Fruit fly (Drosophila melanogaster) whole organism, prepupa: Measurements from ENCODE around the gene eIF1A.

Experiments
- Blimp-1 ChIP-seq: fragments of 200-800 bp; sonication (Bioruptor generic); optimal IDR thresholded peaks from 3 replicates; lab custom pipeline; 2017; ENCODE audit warnings: missing biosample characterization, missing genetic modification characterization, mild to moderate bottlenecking, moderate library complexity, missing genetic modification reagents
- CG10631 ChIP-seq: fragments of 200-800 bp; sonication (Bioruptor generic); optimal IDR thresholded peaks from 2 replicates; lab custom pipeline; 2016; ENCODE audit warnings: missing biosample characterization, missing genetic modification characterization
- CG10669 ChIP-seq: fragments of 200-800 bp; sonication (Bioruptor generic); optimal IDR thresholded peaks from 3 replicates; lab custom pipeline; 2018; ENCODE audit warnings: missing biosample characterization, mild to moderate bottlenecking, missing genetic modification characterization, moderate library complexity
- CG11762 ChIP-seq: fragments of 200-800 bp; sonication (Bioruptor generic); optimal IDR thresholded peaks from 3 replicates; lab custom pipeline; 2016; ENCODE audit warnings: missing biosample characterization, missing genetic modification characterization; ENCODE audit not compliant: insufficient read depth
- CG11902 ChIP-seq: fragments of 200-800 bp; sonication (Bioruptor generic); optimal IDR thresholded peaks from 3 replicates; lab custom pipeline; 2016; ENCODE audit warnings: missing biosample characterization, missing genetic modification characterization
- CG15336 ChIP-seq: fragments of 200-800 bp; sonication (Bioruptor generic); IDR thresholded peaks from 2 replicates; pipeline ENCODE4 v1.3.6; 2022; ENCODE audit warnings: missing biosample characterization, missing genetic modification characterization
- CG1621 ChIP-seq: fragments of 200-800 bp; sonication (Bioruptor generic); optimal IDR thresholded peaks from 3 replicates; lab custom pipeline; 2018; ENCODE audit warnings: missing biosample characterization, mild to moderate bottlenecking, missing genetic modification characterization
- CG16779 ChIP-seq: fragments of 200-800 bp; sonication (Bioruptor generic); optimal IDR thresholded peaks from 3 replicates; lab custom pipeline; 2017; ENCODE audit warnings: missing biosample characterization, mild to moderate bottlenecking, missing genetic modification characterization
- CG3032 ChIP-seq: fragments of 200-800 bp; optimal IDR thresholded peaks from 2 replicates; lab custom pipeline; 2019; ENCODE audit warnings: missing biosample characterization, mild to moderate bottlenecking, missing genetic modification characterization, moderate library complexity
- CG34406 ChIP-seq: fragments of 200-800 bp; sonication (Bioruptor generic); optimal IDR thresholded peaks from 3 replicates; lab custom pipeline; 2016; ENCODE audit warnings: missing biosample characterization, missing genetic modification characterization
- CG3919 ChIP-seq: fragments of 200-800 bp; sonication (Bioruptor generic); optimal IDR thresholded peaks from 3 replicates; lab custom pipeline; 2016; ENCODE audit warnings: missing biosample characterization, missing genetic modification characterization
- CG6276 ChIP-seq: fragments of 200-800 bp; sonication (Bioruptor generic); optimal IDR thresholded peaks from 2 replicates; lab custom pipeline; 2017; ENCODE audit warnings: missing biosample characterization, mild to moderate bottlenecking, missing genetic modification characterization
- CG6808 ChIP-seq: fragments of 200-800 bp; sonication (Bioruptor generic); optimal IDR thresholded peaks from 3 replicates; lab custom pipeline; 2017; ENCODE audit warnings: missing biosample characterization, missing genetic modification characterization, mild to moderate bottlenecking, moderate library complexity, missing genetic modification reagents
- CG6854 ChIP-seq: fragments of 200-800 bp; sonication (Bioruptor generic); optimal IDR thresholded peaks from 2 replicates; lab custom pipeline; 2017; ENCODE audit warnings: missing biosample characterization, mild to moderate bottlenecking, missing genetic modification characterization
- CG7368 ChIP-seq: fragments of 200-800 bp; sonication (Bioruptor generic); optimal IDR thresholded peaks from 3 replicates; lab custom pipeline; 2016; ENCODE audit warnings: missing biosample characterization, missing genetic modification characterization
- CG8119 ChIP-seq: fragments of 200-800 bp; sonication (Bioruptor generic); IDR thresholded peaks from 3 replicates; pipeline ENCODE4 v1.3.6; 2022; ENCODE audit warnings: missing biosample characterization, missing genetic modification characterization
- CG8319 ChIP-seq: fragments of 200-800 bp; sonication (Bioruptor generic); optimal IDR thresholded peaks from 3 replicates; lab custom pipeline; 2016; ENCODE audit warnings: missing biosample characterization, missing genetic modification characterization
- CG8632 ChIP-seq: fragments of 200-800 bp; sonication (Bioruptor generic); optimal IDR thresholded peaks from 3 replicates; lab custom pipeline; 2016; ENCODE audit warnings: missing biosample characterization, missing genetic modification characterization
- Eip78C ChIP-seq: fragments of 200-800 bp; sonication (Bioruptor generic); peaks from one replicate; lab custom pipeline; 2016; ENCODE audit warnings: missing biosample characterization, missing genetic modification characterization
- Eip93F ChIP-seq: fragments of 200-800 bp; sonication (Bioruptor generic); optimal IDR thresholded peaks from 2 replicates; lab custom pipeline; 2016; ENCODE audit warnings: missing biosample characterization, mild to moderate bottlenecking, missing genetic modification characterization
- Ets21C ChIP-seq: fragments of 200-800 bp; sonication (Bioruptor generic); optimal IDR thresholded peaks from 3 replicates; lab custom pipeline; 2016; ENCODE audit warnings: missing biosample characterization, missing genetic modification characterization
- Hr38 ChIP-seq: sonication (Bioruptor generic); optimal IDR thresholded peaks from 2 replicates; lab custom pipeline; 2016; ENCODE audit warnings: missing biosample characterization, missing genetic modification characterization
- Hr39 ChIP-seq: fragments of 200-800 bp; sonication (Bioruptor generic); optimal IDR thresholded peaks from 2 replicates; lab custom pipeline; 2016; ENCODE audit warnings: missing biosample characterization, missing genetic modification characterization
- Hr4 ChIP-seq: fragments of 200-800 bp; sonication (Bioruptor generic); optimal IDR thresholded peaks from 3 replicates; lab custom pipeline; 2016; ENCODE audit warnings: missing biosample characterization, missing genetic modification characterization
- Met ChIP-seq: fragments of 200-800 bp; sonication (Bioruptor generic); optimal IDR thresholded peaks from 3 replicates; lab custom pipeline; 2016; ENCODE audit warnings: missing biosample characterization, missing genetic modification characterization
- OdsH ChIP-seq: fragments of 200-800 bp; sonication (Bioruptor generic); optimal IDR thresholded peaks from 3 replicates; lab custom pipeline; 2016; ENCODE audit warnings: missing biosample characterization, missing genetic modification characterization
- Sox102F ChIP-seq: fragments of 200-800 bp; sonication (Bioruptor generic); optimal IDR thresholded peaks from 2 replicates; lab custom pipeline; 2016; ENCODE audit warnings: missing biosample characterization, mild to moderate bottlenecking, missing genetic modification characterization
- achi ChIP-seq: fragments of 200-800 bp; sonication (Bioruptor generic); optimal IDR thresholded peaks from 3 replicates; lab custom pipeline; 2016; ENCODE audit warnings: missing biosample characterization, missing genetic modification characterization
- cyc ChIP-seq: fragments of 200-800 bp; sonication (Bioruptor generic); optimal IDR thresholded peaks from 3 replicates; lab custom pipeline; 2016; ENCODE audit warnings: missing biosample characterization, missing genetic modification characterization
- eg ChIP-seq: fragments of 200-800 bp; sonication (Bioruptor generic); IDR thresholded peaks from 3 replicates; pipeline ENCODE4 v1.3.6; 2022; ENCODE audit warnings: missing biosample characterization, missing genetic modification characterization
- esn ChIP-seq: fragments of 200-800 bp; sonication (Bioruptor generic); optimal IDR thresholded peaks from 2 replicates; lab custom pipeline; 2016; ENCODE audit warnings: missing biosample characterization, mild to moderate bottlenecking, missing genetic modification characterization, moderate library complexity
- fd59A ChIP-seq: fragments of 200-800 bp; sonication (Bioruptor generic); optimal IDR thresholded peaks from 2 replicates; lab custom pipeline; 2017; ENCODE audit warnings: missing biosample characterization, mild to moderate bottlenecking, missing genetic modification characterization, missing genetic modification reagents
- fd85E ChIP-seq: fragments of 200-800 bp; sonication (Bioruptor generic); optimal IDR thresholded peaks from 3 replicates; lab custom pipeline; 2016; ENCODE audit warnings: missing biosample characterization, missing genetic modification characterization
- fkh ChIP-seq: fragments of 200-800 bp; sonication (Bioruptor generic); optimal IDR thresholded peaks from 3 replicates; lab custom pipeline; 2017; ENCODE audit warnings: missing biosample characterization, mild to moderate bottlenecking, missing genetic modification characterization, moderate library complexity
- lz ChIP-seq: fragments of 200-800 bp; sonication (Bioruptor generic); optimal IDR thresholded peaks from 3 replicates; lab custom pipeline; 2016; ENCODE audit warnings: missing biosample characterization, missing genetic modification characterization
- net ChIP-seq: fragments of 200-800 bp; sonication (Bioruptor generic); optimal IDR thresholded peaks from 3 replicates; lab custom pipeline; 2016; ENCODE audit warnings: missing biosample characterization, missing genetic modification characterization
- pdm3 ChIP-seq: fragments of 200-800 bp; sonication (Bioruptor generic); optimal IDR thresholded peaks from 3 replicates; lab custom pipeline; 2016; ENCODE audit warnings: missing biosample characterization, missing genetic modification characterization
- salr ChIP-seq, 2 experiments: fragments of 200-800 bp; sonication (Bioruptor generic); optimal IDR thresholded peaks; 3 replicates each; lab custom pipeline; 2016 to 2018; ENCODE audit warnings: missing biosample characterization in 2 of 2, missing genetic modification characterization in 2 of 2, mild to moderate bottlenecking in 1 of 2
- spab ChIP-seq: fragments of 200-800 bp; sonication (Bioruptor generic); optimal IDR thresholded peaks from 2 replicates; lab custom pipeline; 2017; ENCODE audit warnings: missing biosample characterization, mild to moderate bottlenecking, missing genetic modification characterization, missing genetic modification reagents
- ss ChIP-seq, 2 experiments: fragments of 200-800 bp; sonication (Bioruptor generic); optimal IDR thresholded peaks; 2 replicates in 1 of 2; 3 replicates in 1 of 2; lab custom pipeline; 2017 to 2018; ENCODE audit warnings: mild to moderate bottlenecking in 2 of 2, missing biosample characterization in 2 of 2, missing genetic modification characterization in 2 of 2, moderate library complexity in 1 of 2
- svp ChIP-seq: fragments of 200-800 bp; sonication (Bioruptor generic); peaks from one replicate; lab custom pipeline; 2016; ENCODE audit warnings: missing biosample characterization, missing genetic modification characterization
- topi ChIP-seq: fragments of 200-800 bp; sonication (Bioruptor generic); optimal IDR thresholded peaks from 3 replicates; lab custom pipeline; 2016; ENCODE audit warnings: missing biosample characterization, missing genetic modification characterization
- vri ChIP-seq: fragments of 200-800 bp; sonication (Bioruptor generic); optimal IDR thresholded peaks from 3 replicates; lab custom pipeline; 2016; ENCODE audit warnings: missing biosample characterization, mild to moderate bottlenecking, missing genetic modification characterization

The eIF1A gene

dm6 chr3R:18275113-18275782, 783 bp downstream of the eIF1A start (continued):
- no peak for TF ChIP-seq Hr39 (GFP tag; lab: Kevin White, UChicago)
- peak; percentile 75 for TF ChIP-seq CG15336 (GFP tag; lab: Robert Waterston, UW)
- TF ChIP-seq CG7368 (GFP tag; lab: Kevin White, UChicago), result no peak
- no peak for TF ChIP-seq Eip93F
- TF ChIP-seq esn, result peak; percentile 20
- TF ChIP-seq pdm3, result no peak
- TF ChIP-seq CG6808 (GFP tag; lab: Kevin White, UChicago), result no peak
- no peak for TF ChIP-seq Ets21C (GFP tag; lab: Kevin White, UChicago)
- TF ChIP-seq fd59A (GFP tag; lab: Kevin White, UChicago), result no peak
- no peak for TF ChIP-seq fd85E
- no peak for TF ChIP-seq cyc (GFP tag; lab: Kevin White, UChicago)
- TF ChIP-seq CG10669 (GFP tag; lab: Kevin White, UChicago), result no peak
- TF ChIP-seq Hr4 (GFP tag; lab: Kevin White, UChicago), result no peak
- TF ChIP-seq CG1621 (tag; lab: Kevin White, UChicago), result no peak
- peak; percentile 70; the same call in 2 of the 3 replicates for TF ChIP-seq CG8119 (GFP tag; lab: Robert Waterston, UW)
- TF ChIP-seq CG3032 (tag; lab: Kevin White, UChicago), result no peak
- no peak for TF ChIP-seq Sox102F (GFP tag; lab: Kevin White, UChicago)
- TF ChIP-seq Met, result no peak
- no peak for TF ChIP-seq CG10631 (GFP tag; lab: Kevin White, UChicago)
- no peak for TF ChIP-seq fkh (GFP tag; lab: Kevin White, UChicago)
- TF ChIP-seq CG8319, result no peak
- TF ChIP-seq Blimp-1 (GFP tag; lab: Kevin White, UChicago), result no peak
- TF ChIP-seq net (GFP tag; lab: Kevin White, UChicago), result peak; percentile 37
- TF ChIP-seq CG34406 (GFP tag; lab: Kevin White, UChicago), result peak; percentile 63
- peak; percentile 69; the same call in 2 of the 3 replicates for TF ChIP-seq eg (GFP tag; lab: Robert Waterston, UW)
- TF ChIP-seq salr (GFP tag; optimal IDR thresholded peaks at IDR 0.05; lab: Kevin White, UChicago), result no peak
- TF ChIP-seq Eip78C (GFP tag; lab: Kevin White, UChicago), result peak; percentile 36
- TF ChIP-seq CG16779, result peak; percentile 35
- no peak for TF ChIP-seq CG3919 (GFP tag; lab: Kevin White, UChicago)
- TF ChIP-seq CG6854 (GFP tag; lab: Kevin White, UChicago), result peak; percentile 15
- no peak for TF ChIP-seq CG11902
- TF ChIP-seq Hr38 (GFP tag; lab: Kevin White, UChicago), result no peak
- peak in 1 of 2 experiments; percentile 27 for TF ChIP-seq ss (GFP tag; optimal IDR thresholded peaks at IDR 0.05; lab: Kevin White, UChicago)
- TF ChIP-seq CG11762 (GFP tag; lab: Kevin White, UChicago), result no peak
- no peak for TF ChIP-seq OdsH
- TF ChIP-seq CG6276 (GFP tag; lab: Kevin White, UChicago), result no peak
- TF ChIP-seq achi (GFP tag; lab: Kevin White, UChicago), result no peak
- no peak for TF ChIP-seq topi (GFP tag; lab: Kevin White, UChicago)
- TF ChIP-seq lz, result peak; percentile 2
- TF ChIP-seq CG8632 (GFP tag; lab: Kevin White, UChicago), result peak; percentile 11
- TF ChIP-seq spab (GFP tag; lab: Kevin White, UChicago), result no peak

- TF ChIP-seq svp (GFP tag; lab: Kevin White, UChicago) (peak; percentile 19), vri (GFP tag; lab: Kevin White, UChicago) (peak; percentile 26), esn (no peak)
Measured at dm6 chr3R:18276688-18277087, 2.2 kb downstream of the eIF1A start.
